Worm (Caenorhabditis elegans): ENCODE measurements around the gene asg-2.
A peak's percentile ranks its signal among the peaks of the same experiment; 100 is the strongest.

Gene asg-2

ce11 chrX:6867707-6868106, 26.6 kb downstream of the asg-2 start (continued):
- TF ChIP-seq nfya-1 (tag; optimal IDR thresholded peaks at IDR 0.05; ENCODE audit: borderline replicate concordance, insufficient read depth), result no peak
- peak; percentile 58 for TF ChIP-seq atf-7 (tag; optimal IDR thresholded peaks at IDR 0.05)
- peak; percentile 82 for TF ChIP-seq snpc-4 (GFP tag; optimal IDR thresholded peaks at IDR 0.05)
- TF ChIP-seq snpc-4 (tag; optimal IDR thresholded peaks at IDR 0.05), result peak in 3 of 4 experiments; percentile 57 to 80 (median 75)
- 0 out of 2 replicates have a peak, but pooled peaks have one; percentile 19 for TF ChIP-seq Y67H2A.10 (GFP tag; conservative IDR thresholded peaks at IDR 0.05)
- TF ChIP-seq C06A6.2 (GFP tag; conservative IDR thresholded peaks at IDR 0.05), result no peak; the same call in 1 of the 2 replicates
- TF ChIP-seq lsl-1 (GFP tag; optimal IDR thresholded peaks at IDR 0.05), result peak; percentile 39
- TF ChIP-seq aptf-2 (GFP tag; conservative IDR thresholded peaks at IDR 0.05), result no peak
- TF ChIP-seq snpc-3.4 (tag; optimal IDR thresholded peaks at IDR 0.05), result peak; percentile 85
- peak; percentile 87 for TF ChIP-seq nhr-90 (tag; optimal IDR thresholded peaks at IDR 0.05)
- peak; percentile 56; the same call in 1 of the 2 replicates for TF ChIP-seq hsf-1 (GFP tag; IDR thresholded peaks at IDR 0.05)
- no peak for TF ChIP-seq ztf-6 (GFP tag; IDR thresholded peaks at IDR 0.05)
- TF ChIP-seq lir-1 (GFP tag; conservative IDR thresholded peaks at IDR 0.05), result no peak
- peak; percentile 61 to 62 for TF ChIP-seq let-607 (tag; optimal IDR thresholded peaks at IDR 0.05)
- TF ChIP-seq F49E8.2 (tag; optimal IDR thresholded peaks at IDR 0.05; ENCODE audit: insufficient read depth), result peak; percentile 14
- TF ChIP-seq Y53G8AR.9 (GFP tag; conservative IDR thresholded peaks at IDR 0.05), result peak; percentile 84
- TF ChIP-seq nfya-2 (GFP tag; IDR thresholded peaks at IDR 0.05), result 0 out of 2 replicates have a peak, but pooled peaks have one; percentile 18
- peak; percentile 72 for TF ChIP-seq repo-1 (tag; optimal IDR thresholded peaks at IDR 0.05)
- peak; percentile 74 for TF ChIP-seq C17E4.6 (GFP tag; IDR thresholded peaks at IDR 0.05)
- TF ChIP-seq zim-3 (tag; optimal IDR thresholded peaks at IDR 0.05), result peak; percentile 91
- peak; percentile 73 for TF ChIP-seq hlh-12 (tag; optimal IDR thresholded peaks at IDR 0.05)
- 0 out of 2 replicates have a peak, but pooled peaks have one; percentile 31 for TF ChIP-seq let-526 (GFP tag; IDR thresholded peaks at IDR 0.05)
- no peak for TF ChIP-seq lsy-27 (tag; optimal IDR thresholded peaks at IDR 0.05; ENCODE audit: borderline replicate concordance, insufficient read depth)
- peak; percentile 35 for TF ChIP-seq fkh-3 (tag; optimal IDR thresholded peaks at IDR 0.05)
- TF ChIP-seq D2030.7 (GFP tag; IDR thresholded peaks at IDR 0.05), result peak; percentile 88
- TF ChIP-seq attf-3 (GFP tag; conservative IDR thresholded peaks at IDR 0.05), result no peak
- TF ChIP-seq ceh-58 (GFP tag; IDR thresholded peaks at IDR 0.05), result peak; percentile 82; the same call in 1 of the 2 replicates
- TF ChIP-seq cebp-1 (GFP tag; IDR thresholded peaks at IDR 0.05), result no peak
- no peak for TF ChIP-seq cebp-1 (tag; optimal IDR thresholded peaks at IDR 0.05)
- TF ChIP-seq Y53F4B.3 (GFP tag; IDR thresholded peaks at IDR 0.05), result no peak
- peak; percentile 95 for TF ChIP-seq ceh-79 (tag; optimal IDR thresholded peaks at IDR 0.05)
- TF ChIP-seq attf-6 (GFP tag; IDR thresholded peaks at IDR 0.05), result peak; percentile 79
- peak; percentile 64 for TF ChIP-seq lin-54 (GFP tag; optimal IDR thresholded peaks at IDR 0.05)
- TF ChIP-seq sea-2 (GFP tag; IDR thresholded peaks at IDR 0.05), result no peak
- TF ChIP-seq B0019.2 (GFP tag; conservative IDR thresholded peaks at IDR 0.05), result no peak
- peak; percentile 44 for TF ChIP-seq nhr-80 (tag; optimal IDR thresholded peaks at IDR 0.05)
- TF ChIP-seq ekl-4 (GFP tag; IDR thresholded peaks at IDR 0.05), result peak; percentile 77
- TF ChIP-seq Y79H2A.3 (GFP tag; conservative IDR thresholded peaks at IDR 0.05), result no peak
- TF ChIP-seq bed-1 (GFP tag; IDR thresholded peaks at IDR 0.05), result 0 out of 2 replicates have a peak, but pooled peaks have one; percentile 66
- TF ChIP-seq egrh-3 (GFP tag; IDR thresholded peaks at IDR 0.05), result no peak
- TF ChIP-seq tlf-1 (GFP tag; optimal IDR thresholded peaks at IDR 0.05), result peak; percentile 54
- TF ChIP-seq lin-26 (GFP tag; IDR thresholded peaks at IDR 0.05), result peak; percentile 96
- TF ChIP-seq him-1 (tag; optimal IDR thresholded peaks at IDR 0.05), result peak; percentile 93
- peak; percentile 68 for TF ChIP-seq gei-17 (GFP tag; optimal IDR thresholded peaks at IDR 0.05)
- TF ChIP-seq F23B12.7 (tag; optimal IDR thresholded peaks at IDR 0.05; ENCODE audit: insufficient read depth), result peak; percentile 57
- TF ChIP-seq attf-5 (GFP tag; optimal IDR thresholded peaks at IDR 0.05), result peak; percentile 57
- peak; percentile 91 for TF ChIP-seq mes-4 (tag; optimal IDR thresholded peaks at IDR 0.05)
- no peak for TF ChIP-seq dpl-1 (GFP tag; optimal IDR thresholded peaks at IDR 0.05)

All from whole organism, young adult.